Worm (Caenorhabditis elegans) whole organism, young adult: ENCODE data around the gene pigs-1.

Experiments
- B0019.2 ChIP-seq: fragments of 200-800 bp; sonication (Bioruptor generic); conservative IDR thresholded peaks from 2 replicates; pipeline ENCODE4 v1.3.6; 2022; ENCODE audit warnings: missing genetic modification reagents, missing genetic modification characterization, missing compliant biosample characterization
- B0035.1 ChIP-seq: sonication (generic microtip); optimal IDR thresholded peaks from 2 replicates; lab custom pipeline; 2016; ENCODE audit warnings: missing genetic modification characterization, mild to moderate bottlenecking, missing compliant biosample characterization, missing genotype, missing genetic modification reagents
- F23B12.7 ChIP-seq: sonication (generic microtip); optimal IDR thresholded peaks from 2 replicates; lab custom pipeline; 2017; ENCODE audit warnings: missing genetic modification characterization, mild to moderate bottlenecking, missing compliant biosample characterization, antibody characterized with exemption, moderate library complexity; ENCODE audit not compliant: insufficient read depth
- bed-1 ChIP-seq: fragments of 200-800 bp; sonication (Bioruptor generic); IDR thresholded peaks from 2 replicates; pipeline ENCODE4 v1.3.6; 2022; ENCODE audit warnings: missing genetic modification reagents, missing genetic modification characterization, missing compliant biosample characterization
- ceh-79 ChIP-seq: sonication (generic microtip); optimal IDR thresholded peaks from 2 replicates; lab custom pipeline; 2017; ENCODE audit warnings: mild to moderate bottlenecking, missing genetic modification characterization, missing compliant biosample characterization
- egl-18 ChIP-seq: fragments of 200-800 bp; sonication (Bioruptor generic); IDR thresholded peaks from 2 replicates; pipeline ENCODE4 v1.3.6; 2022; ENCODE audit warnings: missing genetic modification reagents, missing genetic modification characterization, missing compliant biosample characterization
- lin-26 ChIP-seq: fragments of 200-800 bp; sonication (Bioruptor generic); IDR thresholded peaks from 2 replicates; pipeline ENCODE4 v1.3.6; 2022; ENCODE audit warnings: missing genetic modification reagents, missing genetic modification characterization, missing compliant biosample characterization
- madf-8 ChIP-seq: fragments of 200-800 bp; sonication (Bioruptor generic); conservative IDR thresholded peaks from 2 replicates; pipeline ENCODE4 v1.3.6; 2022; ENCODE audit warnings: missing genetic modification reagents, missing genetic modification characterization, missing compliant biosample characterization
- nfya-1 ChIP-seq: sonication (generic microtip); optimal IDR thresholded peaks from 2 replicates; lab custom pipeline; 2017; ENCODE audit warnings: antibody characterized with exemption, missing compliant biosample characterization, missing genetic modification characterization, borderline replicate concordance; ENCODE audit not compliant: insufficient read depth
- snpc-4 ChIP-seq, 5 experiments: fragments of 150-350 bp in 1 of 5; sonication (generic microtip) in 4 of 5; optimal IDR thresholded peaks; 2 replicates each; lab custom pipeline; 2014 to 2018; ENCODE audit warnings: missing genetic modification characterization in 5 of 5, missing biosample characterization in 3 of 5, antibody characterized with exemption in 2 of 5, mild to moderate bottlenecking in 2 of 5, missing compliant biosample characterization in 2 of 5, missing genotype in 2 of 5, moderate library complexity in 2 of 5, missing genetic modification reagents in 1 of 5
- unc-62 ChIP-seq: fragments of 150-350 bp; optimal IDR thresholded peaks from 2 replicates; lab custom pipeline; 2014; ENCODE audit warnings: missing biosample characterization, missing genetic modification reagents, missing genetic modification characterization
- ztf-6 ChIP-seq: fragments of 200-800 bp; sonication (Bioruptor generic); IDR thresholded peaks from 2 replicates; pipeline ENCODE4 v1.3.6; 2022; ENCODE audit warnings: missing genetic modification reagents, missing genetic modification characterization, missing compliant biosample characterization

DNA sequence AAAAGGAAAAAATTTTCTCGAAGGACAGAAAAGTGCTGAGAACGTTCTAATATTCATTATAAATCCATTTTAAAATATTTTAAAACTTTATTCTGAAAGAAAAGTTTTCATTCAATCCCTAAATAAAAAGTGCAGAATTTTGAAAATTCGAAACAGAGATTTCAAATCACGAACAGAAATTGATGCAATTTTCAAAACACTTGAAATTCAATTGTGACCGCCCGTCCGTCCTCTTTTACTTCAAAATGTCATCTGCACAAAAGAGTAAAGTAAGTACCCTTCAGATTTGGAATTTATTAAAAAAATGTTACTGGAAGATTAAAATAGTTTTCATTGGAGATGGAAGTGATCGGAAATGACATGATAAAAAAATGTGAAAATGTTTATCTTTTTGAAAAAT is 39.7 kb upstream of the pigs-1 start:
- TF ChIP-seq bed-1 (GFP tag; lab: Robert Waterston, UW) (no peak), madf-8 (GFP tag; lab: Robert Waterston, UW) (no peak), F23B12.7 (tag; lab: Kevin White, UChicago) (no peak), B0035.1 (no peak), unc-62 (no peak), snpc-4 (GFP tag; optimal IDR thresholded peaks at IDR 0.05; lab: Kevin White, UChicago) (no peak), snpc-4 (tag; optimal IDR thresholded peaks at IDR 0.05; lab: Kevin White, UChicago) (no peak), ceh-79 (tag; lab: Kevin White, UChicago) (no peak), lin-26 (GFP tag; lab: Robert Waterston, UW) (no peak), B0019.2 (GFP tag; lab: Robert Waterston, UW) (no peak), egl-18 (GFP tag; lab: Robert Waterston, UW) (no peak), nfya-1 (no peak), ztf-6 (no peak)
